Fruit fly (Drosophila melanogaster): ENCODE measurements around the gene CG7011.

DNA sequence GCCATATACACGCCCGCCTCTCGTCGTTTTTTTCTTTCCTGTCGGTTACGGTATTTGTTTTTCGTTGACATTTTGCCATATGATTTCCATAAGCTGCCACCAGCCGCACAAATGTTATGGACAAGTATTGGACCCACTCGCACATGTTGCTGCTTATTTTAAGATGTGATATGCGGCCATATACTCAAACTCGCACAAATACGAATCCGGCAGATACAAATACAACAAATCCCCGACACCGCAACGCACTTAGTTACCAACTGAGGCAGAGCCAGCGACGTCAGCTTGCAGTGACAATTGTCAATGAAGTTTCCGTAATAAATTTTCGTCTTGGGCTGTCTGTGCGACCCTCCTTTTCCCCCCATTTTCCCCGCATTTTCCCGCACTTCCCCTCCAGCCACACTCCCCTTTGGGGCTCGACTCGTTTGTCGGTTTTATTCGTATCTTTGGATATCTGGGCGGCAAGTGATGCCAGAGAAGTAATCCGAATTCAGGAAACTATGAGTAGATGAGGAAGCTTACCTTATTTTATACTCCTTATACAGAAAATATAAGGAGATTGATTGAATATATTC is 13.3 kb upstream of the CG7011 start:
- TF ChIP-seq CG8478 (optimal IDR thresholded peaks at IDR 0.05) = no peak
- TF ChIP-seq CTCF (optimal IDR thresholded peaks at IDR 0.05) = no peak

Data from S2 (cell line).